Fruit fly (Drosophila melanogaster) whole organism, embryonic: ENCODE results near the gene CG8677.

Experiments used
- Adf1 ChIP-seq: fragments of 200-800 bp; sonication (Bioruptor generic); IDR thresholded peaks from 2 replicates; pipeline ENCODE4 v1.3.6; 2022; ENCODE audit warnings: missing biosample characterization, missing genetic modification characterization
- Aef1 ChIP-seq: fragments of 200-800 bp; sonication (Bioruptor generic); IDR thresholded peaks from 3 replicates; pipeline ENCODE4 v1.3.6; 2022; ENCODE audit warnings: missing biosample characterization, missing genetic modification characterization
- Asciz ChIP-seq: fragments of 200-800 bp; sonication (Bioruptor generic); optimal IDR thresholded peaks from 2 replicates; lab custom pipeline; 2017; ENCODE audit warnings: missing biosample characterization, mild to moderate bottlenecking, missing genetic modification characterization, missing genetic modification reagents
- CG10147 ChIP-seq: fragments of 200-800 bp; sonication (Bioruptor generic); optimal IDR thresholded peaks from 2 replicates; lab custom pipeline; 2019; ENCODE audit warnings: missing biosample characterization, mild to moderate bottlenecking, missing genetic modification characterization, moderate library complexity
- CG15479 ChIP-seq: fragments of 200-800 bp; sonication (Bioruptor generic); optimal IDR thresholded peaks from 3 replicates; lab custom pipeline; 2019; ENCODE audit warnings: missing biosample characterization, mild to moderate bottlenecking, missing genetic modification characterization, moderate library complexity
- CG15514 ChIP-seq: fragments of 200-800 bp; sonication (Bioruptor generic); optimal IDR thresholded peaks from 3 replicates; lab custom pipeline; 2017; ENCODE audit warnings: missing biosample characterization, missing genetic modification characterization, mild to moderate bottlenecking, moderate library complexity, missing genetic modification reagents
- CG17829 ChIP-seq: fragments of 200-800 bp; optimal IDR thresholded peaks from 2 replicates; lab custom pipeline; 2019; ENCODE audit warnings: missing biosample characterization, mild to moderate bottlenecking, missing genetic modification characterization, moderate library complexity
- CG18011 ChIP-seq: fragments of 200-800 bp; sonication (Bioruptor generic); optimal IDR thresholded peaks from 2 replicates; lab custom pipeline; 2017; ENCODE audit warnings: missing biosample characterization, missing genetic modification characterization, mild to moderate bottlenecking, moderate library complexity, missing genotype
- CG2202 ChIP-seq: fragments of 200-800 bp; sonication (Bioruptor generic); optimal IDR thresholded peaks from 2 replicates; lab custom pipeline; 2018; ENCODE audit warnings: missing biosample characterization, mild to moderate bottlenecking, missing genetic modification characterization
- CG42726 ChIP-seq: fragments of 200-800 bp; sonication (Bioruptor generic); IDR thresholded peaks from 2 replicates; pipeline ENCODE4 v1.3.6; 2022; ENCODE audit warnings: missing biosample characterization, missing genetic modification characterization; ENCODE audit not compliant: partially characterized antibody
- CG43689 ChIP-seq: fragments of 200-800 bp; sonication (Bioruptor generic); IDR thresholded peaks from 2 replicates; pipeline ENCODE4 v1.3.6; 2022; ENCODE audit warnings: missing biosample characterization, missing genetic modification characterization
- CG4707 ChIP-seq: fragments of 200-800 bp; sonication (Bioruptor generic); optimal IDR thresholded peaks from 2 replicates; lab custom pipeline; 2018; ENCODE audit warnings: missing biosample characterization, mild to moderate bottlenecking, missing genetic modification characterization, moderate library complexity
- CG6765 ChIP-seq: fragments of 200-800 bp; sonication (Bioruptor generic); optimal IDR thresholded peaks from 3 replicates; lab custom pipeline; 2017; ENCODE audit warnings: missing biosample characterization, mild to moderate bottlenecking, missing genetic modification characterization
- CG7271 ChIP-seq: fragments of 200-800 bp; sonication (Bioruptor generic); optimal IDR thresholded peaks from 2 replicates; lab custom pipeline; 2018; ENCODE audit warnings: missing biosample characterization, mild to moderate bottlenecking, missing genetic modification characterization, moderate library complexity
- CG7372 ChIP-seq: fragments of 200-800 bp; sonication (Bioruptor generic); IDR thresholded peaks from 2 replicates; pipeline ENCODE4 v1.3.6; 2022; ENCODE audit warnings: missing biosample characterization, missing genetic modification characterization
- CG7745 ChIP-seq: fragments of 200-800 bp; sonication (Bioruptor generic); optimal IDR thresholded peaks from 2 replicates; lab custom pipeline; 2018; ENCODE audit warnings: missing biosample characterization, mild to moderate bottlenecking, missing genetic modification characterization, moderate library complexity
- CG8478 ChIP-seq: fragments of >200 bp; optimal IDR thresholded peaks from 2 replicates; lab custom pipeline; 2018
- CHES-1-like ChIP-seq: fragments of 200-800 bp; sonication (Bioruptor generic); optimal IDR thresholded peaks from 2 replicates; lab custom pipeline; 2016; ENCODE audit warnings: missing biosample characterization, missing genetic modification characterization
- CTCF ChIP-seq: fragments of 200-800 bp; sonication (Bioruptor generic); optimal IDR thresholded peaks from 2 replicates; lab custom pipeline; 2017; ENCODE audit warnings: missing biosample characterization, mild to moderate bottlenecking, missing genetic modification characterization, moderate library complexity
- Camta ChIP-seq: fragments of 200-800 bp; sonication (Bioruptor generic); optimal IDR thresholded peaks from 2 replicates; lab custom pipeline; 2016; ENCODE audit warnings: missing biosample characterization, missing genetic modification characterization
- D ChIP-seq, 2 experiments: fragments of 200-800 bp in 1 of 2; fragments of >200 bp in 1 of 2; sonication (Bioruptor generic) in 1 of 2; optimal IDR thresholded peaks; 2 replicates in 1 of 2; 3 replicates in 1 of 2; lab custom pipeline; 2017; ENCODE audit warnings: mild to moderate bottlenecking in 1 of 2, missing biosample characterization in 1 of 2, missing genetic modification characterization in 1 of 2, missing genetic modification reagents in 1 of 2
- Fer3 ChIP-seq: fragments of 200-800 bp; sonication (Bioruptor generic); optimal IDR thresholded peaks from 2 replicates; lab custom pipeline; 2018; ENCODE audit warnings: missing biosample characterization, mild to moderate bottlenecking, missing genetic modification characterization, moderate library complexity
- Hand ChIP-seq: fragments of 200-800 bp; sonication (Bioruptor generic); optimal IDR thresholded peaks from 2 replicates; lab custom pipeline; 2017; ENCODE audit warnings: mild to moderate bottlenecking, missing biosample characterization, missing genetic modification reagents, missing genetic modification characterization
- Jarid2 ChIP-seq: fragments of 200-800 bp; sonication (Bioruptor generic); optimal IDR thresholded peaks from 3 replicates; lab custom pipeline; 2017; ENCODE audit warnings: mild to moderate bottlenecking, missing biosample characterization, missing genetic modification reagents, missing genetic modification characterization
- Mad ChIP-seq: fragments of 200-800 bp; sonication (Bioruptor generic); optimal IDR thresholded peaks from 2 replicates; lab custom pipeline; 2016; ENCODE audit warnings: missing biosample characterization, missing genetic modification characterization
- NC2β ChIP-seq: fragments of 200-800 bp; sonication (Bioruptor generic); optimal IDR thresholded peaks from 2 replicates; lab custom pipeline; 2016; ENCODE audit warnings: missing biosample characterization, missing genetic modification characterization
- Nf-YC ChIP-seq: fragments of 200-800 bp; optimal IDR thresholded peaks from 3 replicates; lab custom pipeline; 2019; ENCODE audit warnings: missing biosample characterization, mild to moderate bottlenecking, missing genetic modification characterization, moderate library complexity
- Scr ChIP-seq: fragments of 200-800 bp; sonication (Bioruptor generic); IDR thresholded peaks from 2 replicates; pipeline ENCODE4 v1.3.6; 2022; ENCODE audit warnings: missing biosample characterization, missing genetic modification characterization; ENCODE audit not compliant: partially characterized antibody
- Sox100B ChIP-seq: fragments of 200-800 bp; sonication (Bioruptor generic); optimal IDR thresholded peaks from 3 replicates; lab custom pipeline; 2018; ENCODE audit warnings: missing biosample characterization, mild to moderate bottlenecking, missing genetic modification characterization
- Vsx1 ChIP-seq: fragments of 200-800 bp; sonication (Bioruptor generic); optimal IDR thresholded peaks from 2 replicates; lab custom pipeline; 2017; ENCODE audit warnings: missing biosample characterization, mild to moderate bottlenecking, missing genetic modification characterization, missing genetic modification reagents
- ab ChIP-seq: fragments of 200-800 bp; sonication (Bioruptor generic); optimal IDR thresholded peaks from 2 replicates; lab custom pipeline; 2016; ENCODE audit warnings: missing biosample characterization, missing genetic modification characterization
- btn ChIP-seq: fragments of 200-800 bp; sonication (Bioruptor generic); optimal IDR thresholded peaks from 2 replicates; lab custom pipeline; 2016; ENCODE audit warnings: missing biosample characterization, missing genetic modification characterization
- cg ChIP-seq: fragments of 200-800 bp; sonication (Bioruptor generic); optimal IDR thresholded peaks from 3 replicates; lab custom pipeline; 2019; ENCODE audit warnings: missing biosample characterization, mild to moderate bottlenecking, missing genetic modification characterization, moderate library complexity
- corto ChIP-seq: fragments of 200-800 bp; sonication (Bioruptor generic); optimal IDR thresholded peaks from 2 replicates; lab custom pipeline; 2016; ENCODE audit warnings: missing biosample characterization, mild to moderate bottlenecking, missing genetic modification characterization, moderate library complexity
- croc ChIP-seq: fragments of 200-800 bp; sonication (Bioruptor generic); conservative IDR thresholded peaks from 3 replicates; pipeline ENCODE4 v1.3.6; 2022; ENCODE audit warnings: missing biosample characterization, missing genetic modification characterization
- dati ChIP-seq: fragments of 200-800 bp; sonication (Bioruptor generic); IDR thresholded peaks from 2 replicates; pipeline ENCODE4 v1.3.6; 2022; ENCODE audit warnings: missing biosample characterization, missing genetic modification characterization
- dm ChIP-seq: fragments of 200-800 bp; sonication (Bioruptor generic); optimal IDR thresholded peaks from 3 replicates; lab custom pipeline; 2016; ENCODE audit warnings: missing biosample characterization, missing genetic modification characterization
- ewg ChIP-seq: fragments of 200-800 bp; sonication (Bioruptor generic); optimal IDR thresholded peaks from 3 replicates; lab custom pipeline; 2017; ENCODE audit warnings: mild to moderate bottlenecking, missing biosample characterization, missing genetic modification reagents, missing genetic modification characterization
- gcm ChIP-seq: fragments of 200-800 bp; sonication (Bioruptor generic); optimal IDR thresholded peaks from 2 replicates; lab custom pipeline; 2019; ENCODE audit warnings: missing biosample characterization, mild to moderate bottlenecking, missing genetic modification characterization, moderate library complexity
- insv ChIP-seq, 2 experiments: fragments of 200-800 bp; sonication (Bioruptor generic); optimal IDR thresholded peaks; 3 replicates each; lab custom pipeline; 2016 to 2018; ENCODE audit warnings: missing biosample characterization in 2 of 2, missing genetic modification characterization in 2 of 2
- jing ChIP-seq: fragments of 200-800 bp; sonication (Bioruptor generic); optimal IDR thresholded peaks from 2 replicates; lab custom pipeline; 2018; ENCODE audit warnings: missing biosample characterization, mild to moderate bottlenecking, missing genetic modification characterization
- lmd ChIP-seq: fragments of 200-800 bp; sonication (Bioruptor generic); IDR thresholded peaks from 2 replicates; pipeline ENCODE4 v1.3.6; 2022; ENCODE audit warnings: missing biosample characterization, missing genetic modification characterization
- psq ChIP-seq: fragments of 200-800 bp; sonication (Bioruptor generic); optimal IDR thresholded peaks from 2 replicates; lab custom pipeline; 2017; ENCODE audit warnings: missing biosample characterization, missing genetic modification characterization
- sc ChIP-seq, 3 experiments: fragments of >200 bp in 2 of 3; fragments of 200-800 bp in 1 of 3; sonication (Bioruptor generic) in 1 of 3; optimal IDR thresholded peaks; 2 replicates in 2 of 3; 3 replicates in 1 of 3; lab custom pipeline; 2017; ENCODE audit warnings: mild to moderate bottlenecking in 1 of 3, missing biosample characterization in 1 of 3, missing genetic modification characterization in 1 of 3, missing genetic modification reagents in 1 of 3
- schlank ChIP-seq: fragments of 200-800 bp; sonication (Bioruptor generic); optimal IDR thresholded peaks from 2 replicates; lab custom pipeline; 2018; ENCODE audit warnings: missing biosample characterization, mild to moderate bottlenecking, missing genetic modification characterization
- trem ChIP-seq: fragments of 200-800 bp; optimal IDR thresholded peaks from 3 replicates; lab custom pipeline; 2019; ENCODE audit warnings: missing biosample characterization, mild to moderate bottlenecking, missing genetic modification characterization, moderate library complexity
- yki ChIP-seq: fragments of >200 bp; optimal IDR thresholded peaks from 3 replicates; lab custom pipeline; 2018

CG8677 gene

DNA sequence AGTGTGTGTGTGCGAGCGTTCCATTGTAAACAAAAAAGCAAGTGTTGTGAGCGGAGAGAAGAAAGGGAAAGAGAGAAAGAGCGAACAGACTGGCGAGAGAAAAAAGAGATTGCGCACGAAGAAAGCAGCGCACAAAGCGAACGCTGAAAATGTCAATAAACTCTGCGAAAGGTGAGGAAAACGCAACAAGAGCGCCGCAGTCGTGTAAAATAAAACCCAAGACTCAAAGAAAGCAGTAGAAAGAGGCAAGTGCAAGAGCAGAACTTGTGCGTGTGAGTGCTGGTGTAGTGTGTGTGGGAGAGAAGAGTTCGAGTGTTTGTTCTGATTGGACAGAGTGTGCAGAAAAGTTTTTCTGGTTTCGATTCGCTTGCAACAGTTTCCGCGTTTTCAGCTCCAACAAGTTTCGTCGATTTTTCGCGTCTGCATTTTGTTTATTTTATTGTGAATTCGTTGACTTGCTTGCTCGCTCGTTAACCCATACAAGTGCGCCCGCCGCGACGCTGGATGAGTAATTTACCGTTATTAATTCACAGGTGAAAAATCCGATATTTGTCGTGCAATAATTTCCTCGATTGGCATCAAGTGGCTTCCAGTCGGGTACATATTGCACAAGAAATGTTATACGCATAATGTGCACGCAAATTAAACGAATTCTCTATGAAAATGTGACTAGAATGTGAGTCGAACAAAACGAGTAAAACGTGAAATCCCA is 16.8 kb downstream of the CG8677 start (continued):
- no peak for TF ChIP-seq schlank (tag; lab: Kevin White, UChicago)
- no peak for TF ChIP-seq CG10147 (GFP tag; lab: Kevin White, UChicago)
- TF ChIP-seq corto (GFP tag; lab: Kevin White, UChicago) = peak; percentile 76
- TF ChIP-seq yki (lab: Kevin White, UChicago) = peak; percentile 90
- TF ChIP-seq Mad = no peak
- no peak for TF ChIP-seq jing
- peak; percentile 88 for TF ChIP-seq CTCF
- TF ChIP-seq btn (GFP tag; lab: Kevin White, UChicago) = no peak
- TF ChIP-seq CG7372 (GFP tag; lab: Robert Waterston, UW) = no peak
- TF ChIP-seq Vsx1 (GFP tag; lab: Kevin White, UChicago) = no peak
- peak; percentile 83 for TF ChIP-seq cg (GFP tag; lab: Kevin White, UChicago)
- TF ChIP-seq psq (GFP tag; lab: Kevin White, UChicago) = peak; percentile 94
- no peak for TF ChIP-seq CG42726 (GFP tag; lab: Robert Waterston, UW)
- peak; percentile 13 for TF ChIP-seq trem (tag; lab: Kevin White, UChicago)
- TF ChIP-seq CG8478 (lab: Kevin White, UChicago) = peak; percentile 13
- peak; percentile 64 for TF ChIP-seq D (optimal IDR thresholded peaks at IDR 0.05; lab: Kevin White, UChicago)
- no peak for TF ChIP-seq D (GFP tag; optimal IDR thresholded peaks at IDR 0.05; lab: Kevin White, UChicago)
- TF ChIP-seq CHES-1-like (GFP tag; lab: Kevin White, UChicago) = peak; percentile 10
- peak; percentile 8 for TF ChIP-seq CG4707
- TF ChIP-seq Sox100B (GFP tag; lab: Kevin White, UChicago) = no peak
- TF ChIP-seq CG15514 (GFP tag; lab: Kevin White, UChicago) = no peak
- TF ChIP-seq CG17829 (tag; lab: Kevin White, UChicago) = peak; percentile 15
- TF ChIP-seq croc = no peak
- TF ChIP-seq CG2202 (tag; lab: Kevin White, UChicago) = no peak
- TF ChIP-seq CG7271 (tag; lab: Kevin White, UChicago) = no peak
- no peak for TF ChIP-seq CG43689 (GFP tag; lab: Robert Waterston, UW)
- no peak for TF ChIP-seq dm (GFP tag; lab: Kevin White, UChicago)
- TF ChIP-seq Hand = no peak
- no peak for TF ChIP-seq Scr
- no peak for TF ChIP-seq Aef1
- TF ChIP-seq Camta (GFP tag; lab: Kevin White, UChicago) = no peak
- TF ChIP-seq dati (GFP tag; lab: Robert Waterston, UW) = no peak
- no peak for TF ChIP-seq Adf1
- no peak for TF ChIP-seq CG6765 (GFP tag; lab: Kevin White, UChicago)
- TF ChIP-seq CG18011 = no peak
- TF ChIP-seq Asciz (GFP tag; lab: Kevin White, UChicago) = peak; percentile 6
- no peak for TF ChIP-seq Fer3 (tag; lab: Kevin White, UChicago)
- TF ChIP-seq Nf-YC (tag; lab: Kevin White, UChicago) = peak; percentile 86
- TF ChIP-seq insv (GFP tag; optimal IDR thresholded peaks at IDR 0.05; lab: Kevin White, UChicago) = peak; percentile 8 to 93
- TF ChIP-seq lmd = no peak
- peak; percentile 26 for TF ChIP-seq Jarid2 (GFP tag; lab: Kevin White, UChicago)
- peak; percentile 91 for TF ChIP-seq CG15479
- peak; percentile 3 for TF ChIP-seq CG7745 (tag; lab: Kevin White, UChicago)
- TF ChIP-seq gcm (GFP tag; lab: Kevin White, UChicago) = no peak
- no peak for TF ChIP-seq ab (GFP tag; lab: Kevin White, UChicago)
- TF ChIP-seq NC2β (GFP tag; lab: Kevin White, UChicago) = no peak
- peak; percentile 95 for TF ChIP-seq ewg
- TF ChIP-seq sc (optimal IDR thresholded peaks at IDR 0.05; lab: Kevin White, UChicago) = no peak
- no peak for TF ChIP-seq sc (GFP tag; optimal IDR thresholded peaks at IDR 0.05; lab: Kevin White, UChicago)
